Worm (Caenorhabditis elegans) whole organism, young adult: ENCODE data around the gene flp-5.

Experiments used
- B0336.3 ChIP-seq: fragments of 200-800 bp; sonication (Bioruptor generic); IDR thresholded peaks from 2 replicates; pipeline ENCODE4 v1.3.6; 2022; ENCODE audit warnings: missing genetic modification characterization, missing compliant biosample characterization
- D2030.7 ChIP-seq: fragments of 200-800 bp; sonication (Bioruptor generic); IDR thresholded peaks from 2 replicates; pipeline ENCODE4 v1.3.6; 2022; ENCODE audit warnings: missing genetic modification reagents, missing genetic modification characterization, missing compliant biosample characterization
- F23B12.7 ChIP-seq: sonication (generic microtip); optimal IDR thresholded peaks from 2 replicates; lab custom pipeline; 2017; ENCODE audit warnings: missing genetic modification characterization, mild to moderate bottlenecking, missing compliant biosample characterization, antibody characterized with exemption, moderate library complexity; ENCODE audit not compliant: insufficient read depth
- Y53F4B.3 ChIP-seq: fragments of 200-800 bp; sonication (Bioruptor generic); IDR thresholded peaks from 2 replicates; pipeline ENCODE4 v1.3.6; 2022; ENCODE audit warnings: missing genetic modification reagents, missing genetic modification characterization, missing compliant biosample characterization
- ZK185.1 ChIP-seq: sonication (generic microtip); optimal IDR thresholded peaks from 2 replicates; lab custom pipeline; 2016; ENCODE audit warnings: mild to moderate bottlenecking, missing genetic modification characterization, missing compliant biosample characterization; ENCODE audit not compliant: poor library complexity, severe bottlenecking
- ama-1 ChIP-seq, 3 experiments: fragments of 150-350 bp in 1 of 3; sonication (generic microtip) in 2 of 3; optimal IDR thresholded peaks; 2 replicates each; lab custom pipeline; 2014 to 2018; ENCODE audit warnings: missing biosample characterization in 2 of 3, missing genetic modification characterization in 2 of 3, missing genetic modification reagents in 2 of 3
- gei-17 ChIP-seq: fragments of 200-800 bp; sonication (Bioruptor generic); optimal IDR thresholded peaks from 2 replicates; lab custom pipeline; 2018; ENCODE audit warnings: mild to moderate bottlenecking, missing genetic modification characterization, missing compliant biosample characterization
- him-1 ChIP-seq: sonication (generic microtip); optimal IDR thresholded peaks from 2 replicates; lab custom pipeline; 2016; ENCODE audit warnings: missing genotype, missing genetic modification reagents, missing genetic modification characterization, missing compliant biosample characterization
- nhr-120 ChIP-seq: fragments of 200-800 bp; sonication (Bioruptor generic); IDR thresholded peaks from 2 replicates; pipeline ENCODE4 v1.3.6; 2022; ENCODE audit warnings: missing genetic modification characterization, missing compliant biosample characterization
- unc-62 ChIP-seq: fragments of 150-350 bp; optimal IDR thresholded peaks from 2 replicates; lab custom pipeline; 2014; ENCODE audit warnings: missing biosample characterization, missing genetic modification reagents, missing genetic modification characterization

DNA sequence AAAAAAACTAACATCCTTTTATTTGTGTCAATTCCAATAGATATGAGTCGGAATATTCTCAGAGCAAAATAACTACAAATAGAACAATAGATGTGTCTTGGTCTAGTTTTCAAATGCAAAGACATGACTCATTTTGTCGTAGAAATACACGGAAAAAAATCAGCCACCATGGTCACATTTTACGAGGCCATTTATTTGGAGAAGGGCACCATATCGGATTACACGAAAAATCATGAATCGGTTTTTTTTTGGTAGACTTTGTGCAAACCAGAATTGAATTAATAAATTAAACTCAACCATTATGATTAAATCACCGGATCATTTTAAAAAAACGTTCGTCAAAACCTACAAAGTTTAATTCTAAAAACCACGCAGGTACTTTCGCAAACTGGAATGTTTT, 7.6 kb upstream of the flp-5 start, which contains the start of gene H03E18.2:
- TF ChIP-seq him-1 (tag; lab: Kevin White, UChicago) (no peak), D2030.7 (GFP tag; lab: Robert Waterston, UW) (no peak), unc-62 (no peak), ZK185.1 (tag; lab: Kevin White, UChicago) (no peak), Y53F4B.3 (GFP tag; lab: Robert Waterston, UW) (no peak), ama-1 (optimal IDR thresholded peaks at IDR 0.05; lab: Kevin White, UChicago) (no peak), ama-1 (GFP tag; optimal IDR thresholded peaks at IDR 0.05; lab: Kevin White, UChicago) (no peak), gei-17 (no peak), F23B12.7 (tag; lab: Kevin White, UChicago) (no peak), nhr-120 (GFP tag; lab: Robert Waterston, UW) (no peak), B0336.3 (GFP tag; lab: Robert Waterston, UW) (no peak)
